Fruit fly (Drosophila melanogaster) whole organism, pupa: ENCODE results near the gene CG15539.

ENCODE experiments used
- CG10348 ChIP-seq: fragments of 200-800 bp; sonication (Bioruptor generic); IDR thresholded peaks from 2 replicates; pipeline ENCODE4 v1.3.6; 2022; ENCODE audit warnings: missing biosample characterization, missing genetic modification characterization
- CG17806 ChIP-seq: fragments of 200-800 bp; sonication (Bioruptor generic); optimal IDR thresholded peaks from 2 replicates; lab custom pipeline; 2018; ENCODE audit warnings: missing biosample characterization, mild to moderate bottlenecking, missing genetic modification characterization, moderate library complexity
- CG4496 ChIP-seq: fragments of 200-800 bp; sonication (Bioruptor generic); IDR thresholded peaks from 3 replicates; pipeline ENCODE4 v1.3.6; 2022; ENCODE audit warnings: missing biosample characterization, missing genetic modification characterization
- CG9948 ChIP-seq: fragments of 200-800 bp; sonication (Bioruptor generic); optimal IDR thresholded peaks from 2 replicates; lab custom pipeline; 2018; ENCODE audit warnings: missing biosample characterization, mild to moderate bottlenecking, missing genetic modification characterization, moderate library complexity
- EcR ChIP-seq: fragments of 200-800 bp; sonication (Bioruptor generic); optimal IDR thresholded peaks from 3 replicates; lab custom pipeline; 2019; ENCODE audit warnings: missing biosample characterization, missing genetic modification characterization, mild to moderate bottlenecking, moderate library complexity, missing genetic modification reagents
- fd96Ca ChIP-seq: fragments of 200-800 bp; sonication (Bioruptor generic); IDR thresholded peaks from 3 replicates; pipeline ENCODE4 v1.3.6; 2022; ENCODE audit warnings: missing biosample characterization, missing genetic modification characterization
- gl ChIP-seq: fragments of 200-800 bp; sonication (Bioruptor generic); optimal IDR thresholded peaks from 2 replicates; lab custom pipeline; 2018; ENCODE audit warnings: missing biosample characterization, mild to moderate bottlenecking, missing genetic modification characterization

DNA sequence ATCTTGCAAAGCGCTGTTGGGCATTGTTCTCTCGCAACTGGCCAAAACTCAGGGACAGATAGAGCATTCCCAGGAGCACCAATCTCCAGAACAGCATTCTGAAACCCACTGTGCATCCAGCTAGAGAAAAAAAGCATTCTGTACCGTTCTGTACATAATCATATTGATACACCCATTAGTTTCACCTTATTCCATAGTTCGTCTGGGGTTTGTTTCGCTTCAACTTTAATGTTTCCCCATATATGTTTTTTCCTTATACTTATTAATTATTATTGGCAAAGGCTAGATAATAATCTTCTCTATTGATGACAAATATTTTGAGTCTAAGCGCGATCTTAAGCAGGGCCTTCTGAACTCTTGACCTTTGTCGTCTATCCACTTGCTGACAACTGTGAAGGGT, 6.3 kb downstream of the CG15539 start, which contains the start of gene PH4alphaNE2:
- TF ChIP-seq gl (no peak), CG17806 (tag; lab: Kevin White, UChicago) (no peak), fd96Ca (GFP tag; lab: Robert Waterston, UW) (no peak), EcR (GFP tag; lab: Kevin White, UChicago) (no peak), CG4496 (GFP tag; lab: Robert Waterston, UW) (no peak), CG10348 (GFP tag; lab: Robert Waterston, UW) (no peak), CG9948 (no peak)
